Worm (Caenorhabditis elegans): ENCODE measurements around the gene F43C1.5.
A peak's percentile ranks its signal among the peaks of the same experiment; 100 is the strongest.

The F43C1.5 gene

DNA sequence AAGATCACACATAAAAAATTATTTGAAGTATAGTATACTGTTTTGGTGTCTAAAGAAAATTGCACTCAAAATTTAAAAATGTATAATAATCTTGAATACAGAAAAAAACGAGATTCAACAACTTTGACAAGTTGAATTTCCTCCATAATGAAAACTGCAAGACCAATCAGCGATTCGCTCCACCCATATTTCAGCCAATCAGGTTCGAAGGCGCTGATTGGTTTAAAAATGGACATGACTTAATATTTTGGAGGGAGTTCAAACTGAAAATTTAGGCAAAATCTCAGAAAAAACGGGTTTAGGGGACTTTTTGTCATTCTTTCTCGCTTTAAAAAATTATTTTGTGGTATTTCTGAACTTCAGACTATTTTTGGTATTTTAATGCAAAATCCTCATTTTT lies 46.8 kb downstream of the F43C1.5 start:
- TF ChIP-seq ceh-24 (tag; optimal IDR thresholded peaks at IDR 0.05) (no peak), ceh-2 (tag; optimal IDR thresholded peaks at IDR 0.05) (no peak), hlh-8 (tag; optimal IDR thresholded peaks at IDR 0.05) (no peak), nfya-1 (tag; optimal IDR thresholded peaks at IDR 0.05) (peak; percentile 93)

DNA sequence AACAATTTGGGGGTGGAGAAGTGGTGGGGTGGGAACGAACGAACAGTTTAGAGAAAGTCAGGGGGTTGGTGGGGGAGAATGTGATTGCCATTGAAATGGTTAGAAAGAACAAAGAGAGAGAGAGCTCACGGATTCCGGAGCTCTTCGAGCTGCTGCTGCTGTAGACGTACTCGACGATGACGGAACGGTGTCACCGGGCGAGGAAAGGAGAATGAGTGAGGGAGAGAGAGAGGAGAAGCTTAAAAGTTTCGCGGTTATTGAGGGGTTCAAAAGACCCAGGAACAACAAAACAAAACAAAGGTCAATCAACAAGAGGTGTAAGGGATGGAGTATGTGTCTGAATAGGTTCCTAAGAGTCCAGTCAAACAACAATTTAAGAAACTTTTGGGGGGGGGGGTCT lies 47.3 kb downstream of the F43C1.5 start:
- TF ChIP-seq tbx-7 (tag; optimal IDR thresholded peaks at IDR 0.05) (no peak), ama-1 (optimal IDR thresholded peaks at IDR 0.05) (peak; percentile 74), tbx-2 (tag; optimal IDR thresholded peaks at IDR 0.05) (no peak), unc-42 (tag; optimal IDR thresholded peaks at IDR 0.05) (no peak), zip-5 (tag; optimal IDR thresholded peaks at IDR 0.05) (no peak)

DNA sequence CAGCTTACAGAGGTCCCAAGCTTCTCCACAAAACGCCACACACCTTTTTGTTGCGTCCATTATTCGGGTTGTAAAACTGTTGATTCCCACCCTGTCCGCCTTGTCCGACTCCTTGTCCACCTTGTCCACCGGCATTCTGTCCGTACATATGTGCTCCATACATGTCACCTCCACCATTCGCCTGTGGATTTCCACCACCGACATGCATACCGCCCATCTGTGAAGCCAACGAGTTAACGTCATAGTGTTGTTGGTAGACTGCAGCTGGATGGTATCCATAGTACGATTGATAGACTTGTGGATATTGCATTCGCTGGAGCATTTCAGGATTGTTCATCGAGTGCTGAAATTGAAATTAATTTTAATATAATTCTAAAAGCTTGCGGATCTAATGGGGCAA lies 48.8 kb downstream of the F43C1.5 start:
- TF ChIP-seq pha-4 (tag; optimal IDR thresholded peaks at IDR 0.05), result no peak
- TF ChIP-seq pag-3 (tag; optimal IDR thresholded peaks at IDR 0.05; ENCODE audit: borderline replicate concordance), result no peak
- no peak for TF ChIP-seq ceh-9 (tag; optimal IDR thresholded peaks at IDR 0.05)
- TF ChIP-seq ceh-18 (tag; optimal IDR thresholded peaks at IDR 0.05), result no peak
- TF ChIP-seq dmd-4 (tag; optimal IDR thresholded peaks at IDR 0.05; ENCODE audit: borderline replicate concordance), result no peak
- no peak for TF ChIP-seq hlh-30 (tag; optimal IDR thresholded peaks at IDR 0.05; ENCODE audit: insufficient read depth)

DNA sequence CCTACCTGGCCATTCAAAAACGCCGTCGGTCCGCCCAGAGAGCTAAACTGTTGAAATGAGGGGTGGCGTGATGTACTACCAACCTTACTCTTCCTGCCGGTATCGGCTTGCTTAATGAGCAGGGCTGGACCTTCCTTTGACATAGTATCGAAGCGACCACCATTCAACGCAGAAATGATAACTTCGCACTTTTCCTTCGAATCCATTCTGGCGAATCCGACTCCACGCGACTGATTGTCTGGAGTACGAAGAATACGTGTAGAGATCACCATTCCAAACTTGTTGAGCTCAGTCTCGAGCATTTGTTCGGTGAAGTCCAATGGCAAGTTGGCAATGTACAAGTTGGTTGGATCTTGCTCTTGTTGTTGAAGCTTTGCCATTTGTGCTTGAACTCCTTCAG lies 49.3 kb downstream of the F43C1.5 start:
- TF ChIP-seq fax-1 (tag; optimal IDR thresholded peaks at IDR 0.05) (no peak), pha-4 (tag; optimal IDR thresholded peaks at IDR 0.05) (no peak), zip-5 (tag; optimal IDR thresholded peaks at IDR 0.05) (no peak)
